Fruit fly (Drosophila melanogaster) whole organism, embryonic: ENCODE measurements around the gene BORCS5.

Experiments
- CG1024 ChIP-seq: fragments of 200-800 bp; sonication (Bioruptor generic); IDR thresholded peaks from 2 replicates; pipeline ENCODE4 v1.3.6; 2022; ENCODE audit warnings: missing biosample characterization, missing genetic modification characterization
- CG10274 ChIP-seq: fragments of 200-800 bp; sonication (Bioruptor generic); optimal IDR thresholded peaks from 3 replicates; lab custom pipeline; 2017; ENCODE audit warnings: missing biosample characterization, mild to moderate bottlenecking, missing genetic modification characterization
- CG10543 ChIP-seq: fragments of 200-800 bp; sonication (Bioruptor generic); optimal IDR thresholded peaks from 3 replicates; lab custom pipeline; 2017; ENCODE audit warnings: missing biosample characterization, mild to moderate bottlenecking, missing genetic modification characterization, moderate library complexity
- CG12104 ChIP-seq: fragments of 200-800 bp; sonication (Bioruptor generic); optimal IDR thresholded peaks from 3 replicates; lab custom pipeline; 2016; ENCODE audit warnings: missing biosample characterization, missing genetic modification characterization
- CG12391 ChIP-seq: fragments of 200-800 bp; sonication (Bioruptor generic); optimal IDR thresholded peaks from 3 replicates; lab custom pipeline; 2018; ENCODE audit warnings: missing biosample characterization, mild to moderate bottlenecking, missing genetic modification characterization, moderate library complexity
- CG14667 ChIP-seq: fragments of 200-800 bp; sonication (Bioruptor generic); IDR thresholded peaks from 2 replicates; pipeline ENCODE4 v1.3.6; 2022; ENCODE audit warnings: missing biosample characterization, missing genetic modification characterization
- CG15269 ChIP-seq: fragments of 200-800 bp; sonication (Bioruptor generic); optimal IDR thresholded peaks from 2 replicates; lab custom pipeline; 2018; ENCODE audit warnings: missing biosample characterization, mild to moderate bottlenecking, missing genetic modification characterization, moderate library complexity
- CG17361 ChIP-seq: fragments of 200-800 bp; sonication (Bioruptor generic); IDR thresholded peaks from 3 replicates; pipeline ENCODE4 v1.3.6; 2022; ENCODE audit warnings: missing biosample characterization, missing genetic modification characterization
- CG17912 ChIP-seq: fragments of 200-800 bp; sonication (Bioruptor generic); optimal IDR thresholded peaks from 2 replicates; lab custom pipeline; 2018; ENCODE audit warnings: missing biosample characterization, mild to moderate bottlenecking, missing genetic modification characterization
- CG18599 ChIP-seq: fragments of 200-800 bp; sonication (Bioruptor generic); optimal IDR thresholded peaks from 3 replicates; lab custom pipeline; 2017; ENCODE audit warnings: missing biosample characterization, missing genetic modification characterization, mild to moderate bottlenecking, moderate library complexity, missing genetic modification reagents
- CG2875 ChIP-seq: fragments of 200-800 bp; sonication (Bioruptor generic); optimal IDR thresholded peaks from 2 replicates; lab custom pipeline; 2017; ENCODE audit warnings: missing biosample characterization, mild to moderate bottlenecking, missing genetic modification characterization, missing genetic modification reagents
- CG30403 ChIP-seq: fragments of 200-800 bp; sonication (Bioruptor generic); optimal IDR thresholded peaks from 3 replicates; lab custom pipeline; 2016; ENCODE audit warnings: missing biosample characterization, missing genetic modification characterization
- CG31388 ChIP-seq: fragments of 200-800 bp; sonication (Bioruptor generic); optimal IDR thresholded peaks from 2 replicates; lab custom pipeline; 2016; ENCODE audit warnings: missing biosample characterization, missing genetic modification characterization
- CG9609 ChIP-seq: fragments of 200-800 bp; sonication (Bioruptor generic); optimal IDR thresholded peaks from 3 replicates; lab custom pipeline; 2016; ENCODE audit warnings: missing biosample characterization, missing genetic modification characterization
- CkIIα-i1 ChIP-seq: fragments of 200-800 bp; sonication (Bioruptor generic); IDR thresholded peaks from 2 replicates; pipeline ENCODE4 v1.3.6; 2022; ENCODE audit warnings: missing biosample characterization, missing genetic modification characterization
- Dref ChIP-seq: fragments of 200-800 bp; sonication (Bioruptor generic); IDR thresholded peaks from 2 replicates; pipeline ENCODE4 v1.3.6; 2022; ENCODE audit warnings: missing biosample characterization, missing genetic modification characterization
- Fer3 ChIP-seq: fragments of 200-800 bp; sonication (Bioruptor generic); optimal IDR thresholded peaks from 2 replicates; lab custom pipeline; 2018; ENCODE audit warnings: missing biosample characterization, mild to moderate bottlenecking, missing genetic modification characterization, moderate library complexity
- H15 ChIP-seq: fragments of 200-800 bp; sonication (Bioruptor generic); IDR thresholded peaks from 3 replicates; pipeline ENCODE4 v1.3.6; 2022; ENCODE audit warnings: missing biosample characterization, missing genetic modification characterization
- Hey ChIP-seq: fragments of 200-800 bp; sonication (Bioruptor generic); optimal IDR thresholded peaks from 3 replicates; lab custom pipeline; 2018; ENCODE audit warnings: missing biosample characterization, mild to moderate bottlenecking, missing genetic modification characterization
- Lpt ChIP-seq: fragments of >200 bp; optimal IDR thresholded peaks from 2 replicates; lab custom pipeline; 2018; ENCODE audit warnings: missing biosample characterization, missing genetic modification characterization
- MBD-R2 ChIP-seq: fragments of 200-800 bp; sonication (Bioruptor generic); IDR thresholded peaks from 2 replicates; pipeline ENCODE4 v1.3.6; 2022; ENCODE audit warnings: missing biosample characterization, missing genetic modification characterization
- Mes4 ChIP-seq: fragments of 200-800 bp; sonication (Bioruptor generic); optimal IDR thresholded peaks from 2 replicates; lab custom pipeline; 2016; ENCODE audit warnings: missing biosample characterization, missing genetic modification characterization
- Pdp1 ChIP-seq, 2 experiments: fragments of 200-800 bp; sonication (Bioruptor generic); optimal IDR thresholded peaks; 3 replicates each; lab custom pipeline; 2016; ENCODE audit warnings: missing biosample characterization in 2 of 2, missing genetic modification characterization in 2 of 2, mild to moderate bottlenecking in 1 of 2, moderate library complexity in 1 of 2
- Stat92E ChIP-seq, 3 experiments: fragments of >200 bp in 2 of 3; fragments of 200-800 bp in 1 of 3; sonication (Bioruptor generic) in 1 of 3; optimal IDR thresholded peaks; 2 replicates each; lab custom pipeline; 2017 to 2019; ENCODE audit warnings: missing biosample characterization in 3 of 3, missing genetic modification characterization in 3 of 3, mild to moderate bottlenecking in 1 of 3, moderate library complexity in 1 of 3
- Trl ChIP-seq, 3 experiments: fragments of >200 bp in 2 of 3; fragments of 200-800 bp in 1 of 3; sonication (Bioruptor generic) in 1 of 3; optimal IDR thresholded peaks; 2 replicates in 1 of 3; 3 replicates in 2 of 3; lab custom pipeline; 2016 to 2017; ENCODE audit warnings: missing biosample characterization in 1 of 3, missing genetic modification characterization in 1 of 3
- ara ChIP-seq: fragments of 200-800 bp; sonication (Bioruptor generic); IDR thresholded peaks from 2 replicates; pipeline ENCODE4 v1.3.6; 2022; ENCODE audit warnings: missing biosample characterization, missing genetic modification characterization
- ash1 ChIP-seq: fragments of 200-800 bp; sonication (Bioruptor generic); optimal IDR thresholded peaks from 2 replicates; lab custom pipeline; 2018; ENCODE audit warnings: missing biosample characterization, mild to moderate bottlenecking, missing genetic modification characterization
- bab2 ChIP-seq: fragments of 200-800 bp; sonication (Bioruptor generic); optimal IDR thresholded peaks from 2 replicates; lab custom pipeline; 2016; ENCODE audit warnings: missing biosample characterization, missing genetic modification characterization
- bsh ChIP-seq, 2 experiments: fragments of 200-800 bp; sonication (Bioruptor generic); optimal IDR thresholded peaks; 2 replicates each; lab custom pipeline; 2017 to 2018; ENCODE audit warnings: mild to moderate bottlenecking in 2 of 2, missing biosample characterization in 2 of 2, missing genetic modification characterization in 2 of 2, moderate library complexity in 1 of 2
- btn ChIP-seq: fragments of 200-800 bp; sonication (Bioruptor generic); optimal IDR thresholded peaks from 2 replicates; lab custom pipeline; 2016; ENCODE audit warnings: missing biosample characterization, missing genetic modification characterization
- cg ChIP-seq: fragments of 200-800 bp; sonication (Bioruptor generic); optimal IDR thresholded peaks from 3 replicates; lab custom pipeline; 2019; ENCODE audit warnings: missing biosample characterization, mild to moderate bottlenecking, missing genetic modification characterization, moderate library complexity
- ci ChIP-seq: fragments of 200-800 bp; sonication (Bioruptor generic); IDR thresholded peaks from 3 replicates; pipeline ENCODE4 v1.3.6; 2022; ENCODE audit warnings: missing biosample characterization, missing genetic modification characterization
- dmrt99B ChIP-seq: fragments of 200-800 bp; sonication (Bioruptor generic); optimal IDR thresholded peaks from 2 replicates; lab custom pipeline; 2018; ENCODE audit warnings: missing biosample characterization, mild to moderate bottlenecking, missing genetic modification characterization, moderate library complexity
- dpn ChIP-seq, 2 experiments: fragments of 200-800 bp; sonication (Bioruptor generic); optimal IDR thresholded peaks; 3 replicates each; lab custom pipeline; 2016; ENCODE audit warnings: missing biosample characterization in 2 of 2, missing genetic modification characterization in 2 of 2
- esg ChIP-seq: fragments of 200-800 bp; sonication (Bioruptor generic); conservative IDR thresholded peaks from 2 replicates; pipeline ENCODE4 v1.3.6; 2022; ENCODE audit warnings: missing biosample characterization, missing genetic modification characterization
- grau ChIP-seq: fragments of 200-800 bp; optimal IDR thresholded peaks from 3 replicates; lab custom pipeline; 2019; ENCODE audit warnings: missing biosample characterization, mild to moderate bottlenecking, missing genetic modification characterization, moderate library complexity
- hb ChIP-seq: fragments of 200-800 bp; sonication (Bioruptor generic); IDR thresholded peaks from 3 replicates; pipeline ENCODE4 v1.3.6; 2022; ENCODE audit warnings: missing biosample characterization, missing genetic modification characterization; ENCODE audit not compliant: partially characterized antibody
- ken ChIP-seq: fragments of 200-800 bp; sonication (Bioruptor generic); IDR thresholded peaks from 3 replicates; pipeline ENCODE4 v1.3.6; 2022; ENCODE audit warnings: missing biosample characterization, missing genetic modification characterization
- nerfin-2 ChIP-seq: fragments of 200-800 bp; sonication (Bioruptor generic); IDR thresholded peaks from 2 replicates; pipeline ENCODE4 v1.3.6; 2022; ENCODE audit warnings: missing biosample characterization, missing genetic modification characterization; ENCODE audit not compliant: partially characterized antibody
- oc ChIP-seq: fragments of 200-800 bp; sonication (Bioruptor generic); optimal IDR thresholded peaks from 2 replicates; lab custom pipeline; 2018; ENCODE audit warnings: missing biosample characterization, mild to moderate bottlenecking, missing genetic modification characterization, moderate library complexity
- pita ChIP-seq: fragments of 200-800 bp; sonication (Bioruptor generic); optimal IDR thresholded peaks from 2 replicates; lab custom pipeline; 2017; ENCODE audit warnings: missing biosample characterization, mild to moderate bottlenecking, missing genetic modification characterization
- pnt ChIP-seq: fragments of 200-800 bp; sonication (Bioruptor generic); optimal IDR thresholded peaks from 3 replicates; lab custom pipeline; 2016; ENCODE audit warnings: missing biosample characterization, missing genetic modification characterization
- salm ChIP-seq: fragments of 200-800 bp; sonication (Bioruptor generic); optimal IDR thresholded peaks from 2 replicates; lab custom pipeline; 2018; ENCODE audit warnings: missing biosample characterization, mild to moderate bottlenecking, missing genetic modification characterization
- sc ChIP-seq, 3 experiments: fragments of >200 bp in 2 of 3; fragments of 200-800 bp in 1 of 3; sonication (Bioruptor generic) in 1 of 3; optimal IDR thresholded peaks; 2 replicates in 2 of 3; 3 replicates in 1 of 3; lab custom pipeline; 2017; ENCODE audit warnings: mild to moderate bottlenecking in 1 of 3, missing biosample characterization in 1 of 3, missing genetic modification characterization in 1 of 3, missing genetic modification reagents in 1 of 3
- so ChIP-seq: fragments of 200-800 bp; sonication (Bioruptor generic); IDR thresholded peaks from 3 replicates; pipeline ENCODE4 v1.3.6; 2022; ENCODE audit warnings: missing biosample characterization, missing genetic modification characterization
- sob ChIP-seq: fragments of 200-800 bp; sonication (Bioruptor generic); IDR thresholded peaks from 2 replicates; pipeline ENCODE4 v1.3.6; 2022; ENCODE audit warnings: missing biosample characterization, missing genetic modification characterization
- twi ChIP-seq: fragments of 200-800 bp; optimal IDR thresholded peaks from 2 replicates; lab custom pipeline; 2019; ENCODE audit warnings: missing biosample characterization, mild to moderate bottlenecking, missing genetic modification characterization, moderate library complexity
- wdn ChIP-seq: fragments of 200-800 bp; sonication (Bioruptor generic); IDR thresholded peaks from 2 replicates; pipeline ENCODE4 v1.3.6; 2022; ENCODE audit warnings: missing biosample characterization, missing genetic modification characterization
- yki ChIP-seq: fragments of >200 bp; optimal IDR thresholded peaks from 3 replicates; lab custom pipeline; 2018
- z ChIP-seq: fragments of 200-800 bp; sonication (Bioruptor generic); IDR thresholded peaks from 3 replicates; pipeline ENCODE4 v1.3.6; 2022; ENCODE audit warnings: missing biosample characterization, missing genetic modification characterization

The BORCS5 gene

DNA sequence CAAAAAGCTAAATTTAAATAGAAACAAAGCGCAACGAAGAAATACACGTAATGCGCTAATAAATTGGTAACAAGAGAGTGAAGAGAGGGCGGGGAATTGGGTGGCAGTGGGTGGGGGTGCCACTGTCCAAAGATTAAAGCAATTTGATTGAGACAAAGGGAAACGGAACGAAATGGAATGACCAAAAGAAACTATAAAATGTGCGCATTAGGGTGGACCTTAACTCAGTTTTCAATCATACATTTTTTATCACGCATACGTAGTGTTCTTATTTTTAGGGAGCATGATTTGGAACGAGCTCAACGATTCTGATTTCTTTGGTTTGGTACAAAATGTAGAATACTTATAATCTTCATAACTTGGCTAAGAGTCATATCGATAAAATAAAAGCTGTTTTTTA is 50.6 kb downstream of the BORCS5 start (continued):
- no peak for TF ChIP-seq Fer3
- no peak for TF ChIP-seq MBD-R2 (GFP tag; lab: Robert Waterston, UW)
- TF ChIP-seq pnt (GFP tag; lab: Kevin White, UChicago) = no peak
- TF ChIP-seq pita (GFP tag; lab: Kevin White, UChicago) = no peak
- no peak for TF ChIP-seq sob (GFP tag; lab: Robert Waterston, UW)
- TF ChIP-seq bsh (GFP tag; optimal IDR thresholded peaks at IDR 0.05; lab: Kevin White, UChicago) = peak in 1 of 2 experiments; percentile 10
- no peak for TF ChIP-seq cg (GFP tag; lab: Kevin White, UChicago)
- no peak for TF ChIP-seq Stat92E (GFP tag; optimal IDR thresholded peaks at IDR 0.05; lab: Kevin White, UChicago)
- TF ChIP-seq so (GFP tag; lab: Robert Waterston, UW) = 0 out of 3 replicates have a peak, but pooled peaks have one; percentile 7
- no peak for TF ChIP-seq yki
- TF ChIP-seq CG12391 (tag; lab: Kevin White, UChicago) = peak; percentile 20
- TF ChIP-seq dmrt99B = peak; percentile 21
- no peak for TF ChIP-seq CkIIα-i1 (GFP tag; lab: Robert Waterston, UW)
- TF ChIP-seq Trl (optimal IDR thresholded peaks at IDR 0.05; lab: Kevin White, UChicago) = peak in 1 of 2 experiments; percentile 1
- no peak for TF ChIP-seq Trl (GFP tag; optimal IDR thresholded peaks at IDR 0.05; lab: Kevin White, UChicago)
- TF ChIP-seq nerfin-2 (GFP tag; lab: Robert Waterston, UW) = no peak
- TF ChIP-seq esg (GFP tag; lab: Robert Waterston, UW) = no peak
- no peak for TF ChIP-seq twi (tag; lab: Kevin White, UChicago)
- TF ChIP-seq CG1024 (GFP tag; lab: Robert Waterston, UW) = no peak
- peak; percentile 14 for TF ChIP-seq CG18599 (GFP tag; lab: Kevin White, UChicago)
- no peak for TF ChIP-seq H15 (GFP tag; lab: Robert Waterston, UW)
- TF ChIP-seq sc (optimal IDR thresholded peaks at IDR 0.05; lab: Kevin White, UChicago) = no peak
- TF ChIP-seq sc (GFP tag; optimal IDR thresholded peaks at IDR 0.05; lab: Kevin White, UChicago) = no peak
- no peak for TF ChIP-seq z (GFP tag; lab: Robert Waterston, UW)
- TF ChIP-seq ash1 (GFP tag; lab: Kevin White, UChicago) = no peak
- TF ChIP-seq Dref (GFP tag; lab: Robert Waterston, UW) = no peak
- no peak for TF ChIP-seq CG17912 (GFP tag; lab: Kevin White, UChicago)
- no peak for TF ChIP-seq hb (GFP tag; lab: Robert Waterston, UW)
- no peak for TF ChIP-seq btn (GFP tag; lab: Kevin White, UChicago)
- no peak for TF ChIP-seq CG10543 (GFP tag; lab: Kevin White, UChicago)
- TF ChIP-seq Lpt (GFP tag; lab: Kevin White, UChicago) = no peak
- peak in 1 of 2 experiments; percentile 44 for TF ChIP-seq Pdp1 (GFP tag; optimal IDR thresholded peaks at IDR 0.05; lab: Kevin White, UChicago)
- no peak for TF ChIP-seq Mes4 (GFP tag; lab: Kevin White, UChicago)
- no peak for TF ChIP-seq CG10274
- no peak for TF ChIP-seq CG9609 (GFP tag; lab: Kevin White, UChicago)
- no peak for TF ChIP-seq CG31388 (GFP tag; lab: Kevin White, UChicago)
- peak; percentile 28 for TF ChIP-seq grau (tag; lab: Kevin White, UChicago)
- no peak for TF ChIP-seq ara (GFP tag; lab: Robert Waterston, UW)
- TF ChIP-seq bab2 (GFP tag; lab: Kevin White, UChicago) = no peak
- peak; percentile 27 for TF ChIP-seq CG15269 (tag; lab: Kevin White, UChicago)
- TF ChIP-seq CG14667 (GFP tag; lab: Robert Waterston, UW) = no peak
- no peak for TF ChIP-seq CG12104
- no peak for TF ChIP-seq dpn (GFP tag; optimal IDR thresholded peaks at IDR 0.05; lab: Kevin White, UChicago)
- 0 out of 3 replicates have a peak, but pooled peaks have one; percentile 57 for TF ChIP-seq ci (GFP tag; lab: Robert Waterston, UW)
- no peak for TF ChIP-seq ken (GFP tag; lab: Robert Waterston, UW)
- TF ChIP-seq CG2875 (GFP tag; lab: Kevin White, UChicago) = no peak
- TF ChIP-seq oc = peak; percentile 3
- no peak for TF ChIP-seq Hey (tag; lab: Kevin White, UChicago)
- no peak for TF ChIP-seq CG30403 (GFP tag; lab: Kevin White, UChicago)
- no peak for TF ChIP-seq wdn
- no peak for TF ChIP-seq salm (tag; lab: Kevin White, UChicago)
- no peak for TF ChIP-seq CG17361 (GFP tag; lab: Robert Waterston, UW)
